Fruit fly (Drosophila melanogaster) S2 (cell line): ENCODE results near the gene dmt.

Experiments used
- CG8478 ChIP-seq: fragments of >200 bp; optimal IDR thresholded peaks from 2 replicates; lab custom pipeline; 2018
- CTCF ChIP-seq, 2 experiments: fragments of >200 bp; optimal IDR thresholded peaks; 2 replicates each; lab custom pipeline; 2018

dm6 chr3R:9754487-9754886, 43.5 kb downstream of the dmt start, which contains the start of gene Tti1:
- TF ChIP-seq CTCF (optimal IDR thresholded peaks at IDR 0.05; lab: Kevin White, UChicago), result no peak
- TF ChIP-seq CG8478 (lab: Kevin White, UChicago), result no peak
